Worm (Caenorhabditis elegans): ENCODE data around the gene acl-8.
A peak's percentile ranks its signal among the peaks of the same experiment; 100 is the strongest.

ce11 chrV:6436332-6436731, 14.3 kb upstream of the acl-8 start, which contains the start of gene hpo-19:
- TF ChIP-seq unc-39 (tag; optimal IDR thresholded peaks at IDR 0.05) (no peak), ama-1 (optimal IDR thresholded peaks at IDR 0.05) (no peak), pha-4 (GFP tag; IDR thresholded peaks at IDR 0.05) (peak; percentile 26; the same call in 1 of the 2 replicates), pha-4 (tag; optimal IDR thresholded peaks at IDR 0.05) (no peak), ceh-82 (tag; optimal IDR thresholded peaks at IDR 0.05) (no peak), lin-39 (tag; optimal IDR thresholded peaks at IDR 0.05) (no peak)
